Worm (Caenorhabditis elegans): ENCODE data around the gene sptf-2.

Gene sptf-2

ce11 chrII:8603567-8604359 is 21.5 kb upstream of the sptf-2 start, which contains the start of gene suf-1 (continued):
- TF ChIP-seq C04F5.9 (tag; optimal IDR thresholded peaks at IDR 0.05), result no peak

DNA sequence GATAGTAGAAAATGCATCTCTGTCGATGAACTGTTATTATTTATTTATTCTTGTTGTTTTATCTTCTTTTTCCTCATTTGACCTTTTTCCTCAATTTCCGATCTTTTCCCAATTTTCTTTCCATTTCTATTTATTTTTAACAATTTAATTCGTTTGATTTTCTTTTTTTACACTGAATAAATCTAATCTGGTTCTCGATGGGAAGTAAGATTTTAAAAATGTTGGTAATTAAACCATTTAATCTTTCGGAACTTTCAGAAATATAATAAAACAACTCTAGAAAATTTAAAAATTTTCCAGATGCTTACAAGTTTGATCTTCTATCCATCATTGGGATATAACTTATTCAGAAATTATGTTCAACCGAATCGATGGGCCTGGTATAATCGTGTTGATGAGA is 18.7 kb upstream of the sptf-2 start, which contains the start of gene F28C6.8:
Gene F28C6.8 (plus strand): TSS at position 301 of the 400 bp plus-strand sequence.
- TF ChIP-seq zip-4 (GFP tag; optimal IDR thresholded peaks at IDR 0.05) (no peak), nhr-76 (tag; optimal IDR thresholded peaks at IDR 0.05) (no peak), irx-1 (tag; optimal IDR thresholded peaks at IDR 0.05) (no peak), pax-3 (tag; optimal IDR thresholded peaks at IDR 0.05) (no peak), unc-30 (tag; optimal IDR thresholded peaks at IDR 0.05) (no peak), vab-15 (tag; optimal IDR thresholded peaks at IDR 0.05) (no peak), egl-27 (tag; optimal IDR thresholded peaks at IDR 0.05) (no peak), nhr-20 (tag; optimal IDR thresholded peaks at IDR 0.05) (no peak), ceh-8 (GFP tag; optimal IDR thresholded peaks at IDR 0.05) (no peak), ztf-4 (tag; optimal IDR thresholded peaks at IDR 0.05) (no peak), swsn-7 (tag; optimal IDR thresholded peaks at IDR 0.05) (no peak), hlh-17 (GFP tag; optimal IDR thresholded peaks at IDR 0.05; ENCODE audit: borderline replicate concordance) (no peak), nhr-85 (tag) (no peak), hpl-2 (GFP tag; optimal IDR thresholded peaks at IDR 0.05) (no peak), unc-98 (GFP tag; IDR thresholded peaks at IDR 0.05) (no peak), ces-1 (GFP tag; optimal IDR thresholded peaks at IDR 0.05) (no peak), skn-1 (tag; optimal IDR thresholded peaks at IDR 0.05) (no peak), grh-1 (GFP tag; IDR thresholded peaks at IDR 0.05) (no peak)

DNA sequence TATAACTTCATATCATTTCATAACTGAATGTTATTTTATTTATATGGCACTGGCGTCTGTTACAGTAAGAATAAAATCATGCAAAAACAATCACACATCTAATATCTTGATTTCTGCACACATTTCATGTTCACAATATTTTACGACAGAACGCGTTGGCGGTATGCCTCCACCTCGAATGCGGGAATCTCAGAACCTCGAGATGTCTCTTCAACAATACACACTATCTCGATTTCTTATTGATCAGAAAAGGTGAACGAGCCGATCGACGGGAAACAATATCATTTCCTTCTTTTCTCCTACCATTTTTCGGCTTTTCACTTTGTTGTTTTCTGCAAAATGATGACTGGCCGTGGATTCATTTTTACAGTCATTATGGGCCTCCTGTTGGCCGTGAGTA is 17.6 kb upstream of the sptf-2 start, which contains the start of gene F28C6.10:
Gene F28C6.10 (plus strand): TSS at position 301 of the 400 bp plus-strand sequence.
- TF ChIP-seq ceh-8 (GFP tag; optimal IDR thresholded peaks at IDR 0.05) (no peak), unc-130 (tag; optimal IDR thresholded peaks at IDR 0.05) (no peak), nhr-71 (tag; optimal IDR thresholded peaks at IDR 0.05) (no peak), hlh-4 (tag; optimal IDR thresholded peaks at IDR 0.05) (no peak), tlp-1 (tag; optimal IDR thresholded peaks at IDR 0.05) (no peak), lin-39 (tag; optimal IDR thresholded peaks at IDR 0.05) (no peak), C04F5.9 (tag; optimal IDR thresholded peaks at IDR 0.05) (no peak), lin-15B (tag; optimal IDR thresholded peaks at IDR 0.05) (no peak), hpl-2 (GFP tag; optimal IDR thresholded peaks at IDR 0.05) (no peak), lir-3 (tag; optimal IDR thresholded peaks at IDR 0.05; ENCODE audit: poor library complexity) (no peak), fos-1 (tag; optimal IDR thresholded peaks at IDR 0.05) (no peak), fkh-8 (tag; optimal IDR thresholded peaks at IDR 0.05) (no peak), unc-62 (GFP tag; optimal IDR thresholded peaks at IDR 0.05) (no peak), nhr-12 (tag; optimal IDR thresholded peaks at IDR 0.05) (no peak), zag-1 (tag; optimal IDR thresholded peaks at IDR 0.05) (no peak), elt-3 (tag; optimal IDR thresholded peaks at IDR 0.05) (no peak), snpc-4 (tag; optimal IDR thresholded peaks at IDR 0.05) (no peak), egl-13 (tag; optimal IDR thresholded peaks at IDR 0.05) (no peak)

ce11 chrII:8610085-8610484 is 15.2 kb upstream of the sptf-2 start, which contains the start of gene F28C6.9:
F28C6.9 (minus strand) TSS chrII:8610185.
- TF ChIP-seq mdl-1 (tag; optimal IDR thresholded peaks at IDR 0.05), result no peak
- TF ChIP-seq dpl-1 (GFP tag; optimal IDR thresholded peaks at IDR 0.05), result no peak
- no peak for TF ChIP-seq mef-2 (tag; optimal IDR thresholded peaks at IDR 0.05)
- TF ChIP-seq blmp-1 (tag; optimal IDR thresholded peaks at IDR 0.05), result no peak
- no peak for TF ChIP-seq ceh-8 (GFP tag; optimal IDR thresholded peaks at IDR 0.05)
- TF ChIP-seq tbx-2 (tag; optimal IDR thresholded peaks at IDR 0.05), result no peak
- TF ChIP-seq snu-23 (GFP tag; optimal IDR thresholded peaks at IDR 0.05), result no peak
- no peak for TF ChIP-seq lin-15B (tag; optimal IDR thresholded peaks at IDR 0.05)
- no peak for TF ChIP-seq snpc-4 (tag; optimal IDR thresholded peaks at IDR 0.05)
- no peak for TF ChIP-seq nhr-85 (tag)
- no peak for TF ChIP-seq zag-1 (tag; optimal IDR thresholded peaks at IDR 0.05)
- no peak for TF ChIP-seq ceh-63 (GFP tag; optimal IDR thresholded peaks at IDR 0.05)
- no peak for TF ChIP-seq F16B12.6 (tag; optimal IDR thresholded peaks at IDR 0.05)
- TF ChIP-seq zip-4 (GFP tag; optimal IDR thresholded peaks at IDR 0.05), result no peak
- TF ChIP-seq unc-30 (tag; optimal IDR thresholded peaks at IDR 0.05), result no peak
- TF ChIP-seq egl-27 (tag; optimal IDR thresholded peaks at IDR 0.05), result no peak

Measured in whole organism, L1 larva.